Fruit fly (Drosophila melanogaster) whole organism, embryonic: Measurements from ENCODE around the gene CecB.
A peak's percentile ranks its signal among the peaks of the same experiment; 100 is the strongest.

Experiments used
- Adf1 ChIP-seq: fragments of 200-800 bp; sonication (Bioruptor generic); IDR thresholded peaks from 2 replicates; pipeline ENCODE4 v1.3.6; 2022; ENCODE audit warnings: missing biosample characterization, missing genetic modification characterization
- Awh ChIP-seq: fragments of 200-800 bp; sonication (Bioruptor generic); IDR thresholded peaks from 2 replicates; pipeline ENCODE4, ENCODE4 v1.3.6; 2022; ENCODE audit warnings: missing biosample characterization, missing genetic modification characterization
- Bgb ChIP-seq: fragments of 200-800 bp; sonication (Bioruptor generic); IDR thresholded peaks from 2 replicates; pipeline ENCODE4 v1.3.6; 2022; ENCODE audit warnings: missing biosample characterization, missing genetic modification characterization; ENCODE audit not compliant: partially characterized antibody
- BtbVII ChIP-seq: fragments of 200-800 bp; sonication (Bioruptor generic); optimal IDR thresholded peaks from 3 replicates; lab custom pipeline; 2017; ENCODE audit warnings: missing biosample characterization, mild to moderate bottlenecking, missing genetic modification characterization
- CG10543 ChIP-seq: fragments of 200-800 bp; sonication (Bioruptor generic); optimal IDR thresholded peaks from 3 replicates; lab custom pipeline; 2017; ENCODE audit warnings: missing biosample characterization, mild to moderate bottlenecking, missing genetic modification characterization, moderate library complexity
- CG12744 ChIP-seq: fragments of 200-800 bp; sonication (Bioruptor generic); optimal IDR thresholded peaks from 2 replicates; lab custom pipeline; 2016; ENCODE audit warnings: missing biosample characterization, missing genetic modification characterization
- CG12769 ChIP-seq: fragments of 200-800 bp; sonication (Bioruptor generic); optimal IDR thresholded peaks from 2 replicates; lab custom pipeline; 2019; ENCODE audit warnings: missing biosample characterization, mild to moderate bottlenecking, missing genetic modification characterization, moderate library complexity
- CG13123 ChIP-seq: fragments of 200-800 bp; sonication (Bioruptor generic); optimal IDR thresholded peaks from 2 replicates; lab custom pipeline; 2016; ENCODE audit warnings: missing biosample characterization, missing genetic modification characterization
- CG13287 ChIP-seq: fragments of 200-800 bp; sonication (Bioruptor generic); IDR thresholded peaks from 2 replicates; pipeline ENCODE4 v1.3.6; 2022; ENCODE audit warnings: missing biosample characterization, missing genetic modification characterization; ENCODE audit not compliant: partially characterized antibody
- CG13296 ChIP-seq: fragments of 200-800 bp; sonication (Bioruptor generic); optimal IDR thresholded peaks from 3 replicates; lab custom pipeline; 2018; ENCODE audit warnings: missing biosample characterization, mild to moderate bottlenecking, missing genetic modification characterization
- CG14965 ChIP-seq: fragments of 200-800 bp; sonication (Bioruptor generic); optimal IDR thresholded peaks from 2 replicates; lab custom pipeline; 2016; ENCODE audit warnings: missing biosample characterization, missing genetic modification characterization, borderline replicate concordance
- CG17328 ChIP-seq: fragments of 200-800 bp; sonication (Bioruptor generic); IDR thresholded peaks from 2 replicates; pipeline ENCODE4 v1.3.6; 2022; ENCODE audit warnings: missing biosample characterization, missing genetic modification characterization
- CG18262 ChIP-seq: fragments of 200-800 bp; optimal IDR thresholded peaks from 3 replicates; lab custom pipeline; 2019; ENCODE audit warnings: missing biosample characterization, mild to moderate bottlenecking, missing genetic modification characterization, moderate library complexity
- CG31388 ChIP-seq: fragments of 200-800 bp; sonication (Bioruptor generic); optimal IDR thresholded peaks from 2 replicates; lab custom pipeline; 2016; ENCODE audit warnings: missing biosample characterization, missing genetic modification characterization
- CG31441 ChIP-seq: fragments of 200-800 bp; sonication (Bioruptor generic); IDR thresholded peaks from 2 replicates; pipeline ENCODE4 v1.3.6; 2022; ENCODE audit warnings: missing biosample characterization, missing genetic modification characterization
- CG32772 ChIP-seq: fragments of 200-800 bp; sonication (Bioruptor generic); IDR thresholded peaks from 2 replicates; pipeline ENCODE4 v1.3.6; 2022; ENCODE audit warnings: missing biosample characterization, missing genetic modification characterization
- CG6175 ChIP-seq: fragments of 200-800 bp; sonication (Bioruptor generic); IDR thresholded peaks from 3 replicates; pipeline ENCODE4 v1.3.6; 2022; ENCODE audit warnings: missing biosample characterization, missing genetic modification characterization
- CG6765 ChIP-seq: fragments of 200-800 bp; sonication (Bioruptor generic); optimal IDR thresholded peaks from 3 replicates; lab custom pipeline; 2017; ENCODE audit warnings: missing biosample characterization, mild to moderate bottlenecking, missing genetic modification characterization
- CG7745 ChIP-seq: fragments of 200-800 bp; sonication (Bioruptor generic); optimal IDR thresholded peaks from 2 replicates; lab custom pipeline; 2018; ENCODE audit warnings: missing biosample characterization, mild to moderate bottlenecking, missing genetic modification characterization, moderate library complexity
- CG8281 ChIP-seq: fragments of 200-800 bp; sonication (Bioruptor generic); optimal IDR thresholded peaks from 2 replicates; lab custom pipeline; 2018; ENCODE audit warnings: missing biosample characterization, mild to moderate bottlenecking, missing genetic modification characterization, moderate library complexity
- CG8359 ChIP-seq: fragments of 200-800 bp; sonication (Bioruptor generic); optimal IDR thresholded peaks from 2 replicates; lab custom pipeline; 2017; ENCODE audit warnings: missing biosample characterization, mild to moderate bottlenecking, missing genetic modification characterization, borderline replicate concordance
- CG9932 ChIP-seq: fragments of 200-800 bp; sonication (Bioruptor generic); IDR thresholded peaks from 2 replicates; pipeline ENCODE4 v1.3.6; 2022; ENCODE audit warnings: missing biosample characterization, missing genetic modification characterization
- Dip2 ChIP-seq: fragments of 200-800 bp; sonication (Bioruptor generic); IDR thresholded peaks from 2 replicates; pipeline ENCODE4 v1.3.6; 2022; ENCODE audit warnings: missing biosample characterization, missing genetic modification characterization
- E2f2 ChIP-seq: fragments of 200-800 bp; sonication (Bioruptor generic); IDR thresholded peaks from 2 replicates; pipeline ENCODE4 v1.3.6; 2022; ENCODE audit warnings: missing biosample characterization, missing genetic modification characterization
- Gsc ChIP-seq: fragments of 200-800 bp; sonication (Bioruptor generic); IDR thresholded peaks from 2 replicates; pipeline ENCODE4 v1.3.6; 2022; ENCODE audit warnings: missing biosample characterization, missing genetic modification characterization
- Gug ChIP-seq: fragments of 200-800 bp; sonication (Bioruptor generic); IDR thresholded peaks from 4 replicates; pipeline ENCODE4 v1.3.6; 2022; ENCODE audit warnings: missing biosample characterization, missing genetic modification characterization
- HLH4C ChIP-seq: fragments of 200-800 bp; sonication (Bioruptor generic); IDR thresholded peaks from 3 replicates; pipeline ENCODE4 v1.3.6; 2022; ENCODE audit warnings: missing biosample characterization, missing genetic modification characterization; ENCODE audit not compliant: partially characterized antibody
- Hr78 ChIP-seq, 2 experiments: fragments of 200-800 bp in 1 of 2; fragments of >200 bp in 1 of 2; sonication (Bioruptor generic) in 1 of 2; optimal IDR thresholded peaks; 2 replicates each; lab custom pipeline; 2017 to 2019; ENCODE audit warnings: missing biosample characterization in 2 of 2, missing genetic modification characterization in 2 of 2, mild to moderate bottlenecking in 1 of 2, moderate library complexity in 1 of 2
- Pdp1 ChIP-seq, 2 experiments: fragments of 200-800 bp; sonication (Bioruptor generic); optimal IDR thresholded peaks; 3 replicates each; lab custom pipeline; 2016; ENCODE audit warnings: missing biosample characterization in 2 of 2, missing genetic modification characterization in 2 of 2, mild to moderate bottlenecking in 1 of 2, moderate library complexity in 1 of 2
- Side ChIP-seq: fragments of 200-800 bp; sonication (Bioruptor generic); optimal IDR thresholded peaks from 2 replicates; lab custom pipeline; 2016; ENCODE audit warnings: missing biosample characterization, missing genetic modification characterization
- Sry-β ChIP-seq: fragments of 200-800 bp; sonication (Bioruptor generic); optimal IDR thresholded peaks from 2 replicates; lab custom pipeline; 2018; ENCODE audit warnings: missing biosample characterization, mild to moderate bottlenecking, missing genetic modification characterization, moderate library complexity
- bigmax ChIP-seq: fragments of 200-800 bp; sonication (Bioruptor generic); optimal IDR thresholded peaks from 2 replicates; lab custom pipeline; 2018; ENCODE audit warnings: missing biosample characterization, mild to moderate bottlenecking, missing genetic modification characterization
- chn ChIP-seq: fragments of 200-800 bp; sonication (Bioruptor generic); optimal IDR thresholded peaks from 2 replicates; lab custom pipeline; 2016; ENCODE audit warnings: missing biosample characterization, missing genetic modification characterization
- crol ChIP-seq: fragments of 200-800 bp; sonication (Bioruptor generic); IDR thresholded peaks from 2 replicates; pipeline ENCODE4 v1.3.6; 2022; ENCODE audit warnings: missing biosample characterization, missing genetic modification characterization
- dmrt99B ChIP-seq: fragments of 200-800 bp; sonication (Bioruptor generic); optimal IDR thresholded peaks from 2 replicates; lab custom pipeline; 2018; ENCODE audit warnings: missing biosample characterization, mild to moderate bottlenecking, missing genetic modification characterization, moderate library complexity
- eyg ChIP-seq: fragments of 200-800 bp; sonication (Bioruptor generic); optimal IDR thresholded peaks from 3 replicates; lab custom pipeline; 2016; ENCODE audit warnings: missing biosample characterization, missing genetic modification characterization
- grn ChIP-seq: fragments of 200-800 bp; sonication (Bioruptor generic); optimal IDR thresholded peaks from 3 replicates; lab custom pipeline; 2017; ENCODE audit warnings: missing biosample characterization, missing genetic modification characterization
- hb ChIP-seq: fragments of 200-800 bp; sonication (Bioruptor generic); IDR thresholded peaks from 3 replicates; pipeline ENCODE4 v1.3.6; 2022; ENCODE audit warnings: missing biosample characterization, missing genetic modification characterization; ENCODE audit not compliant: partially characterized antibody
- hbn ChIP-seq: fragments of 200-800 bp; sonication (Bioruptor generic); IDR thresholded peaks from 2 replicates; pipeline ENCODE4 v1.3.6; 2022; ENCODE audit warnings: missing biosample characterization, missing genetic modification characterization; ENCODE audit not compliant: partially characterized antibody
- jigr1 ChIP-seq: fragments of 200-800 bp; sonication (Bioruptor generic); IDR thresholded peaks from 3 replicates; pipeline ENCODE4 v1.3.6; 2022; ENCODE audit warnings: missing biosample characterization, missing genetic modification characterization
- jing ChIP-seq: fragments of 200-800 bp; sonication (Bioruptor generic); optimal IDR thresholded peaks from 2 replicates; lab custom pipeline; 2018; ENCODE audit warnings: missing biosample characterization, mild to moderate bottlenecking, missing genetic modification characterization
- kni ChIP-seq: fragments of 200-800 bp; sonication (Bioruptor generic); optimal IDR thresholded peaks from 3 replicates; lab custom pipeline; 2017; ENCODE audit warnings: mild to moderate bottlenecking, missing biosample characterization, missing genetic modification reagents, missing genetic modification characterization
- lab ChIP-seq: fragments of 200-800 bp; sonication (Bioruptor generic); optimal IDR thresholded peaks from 3 replicates; lab custom pipeline; 2017; ENCODE audit warnings: missing biosample characterization, missing genetic modification characterization, mild to moderate bottlenecking, moderate library complexity, missing genetic modification reagents
- oc ChIP-seq: fragments of 200-800 bp; sonication (Bioruptor generic); optimal IDR thresholded peaks from 2 replicates; lab custom pipeline; 2018; ENCODE audit warnings: missing biosample characterization, mild to moderate bottlenecking, missing genetic modification characterization, moderate library complexity
- prd ChIP-seq, 3 experiments: fragments of >200 bp in 2 of 3; fragments of 200-800 bp in 1 of 3; sonication (Bioruptor generic) in 1 of 3; optimal IDR thresholded peaks in 2 of 3; IDR thresholded peaks in 1 of 3; 2 replicates in 2 of 3; 3 replicates in 1 of 3; pipeline versions ENCODE4 v1.3.6 to Lab custom; 2017 to 2022; ENCODE audit warnings: missing biosample characterization in 1 of 3, missing genetic modification characterization in 1 of 3
- pros ChIP-seq: fragments of 200-800 bp; sonication (Bioruptor generic); optimal IDR thresholded peaks from 3 replicates; lab custom pipeline; 2019; ENCODE audit warnings: missing biosample characterization, mild to moderate bottlenecking, missing genetic modification characterization, moderate library complexity
- ro ChIP-seq: fragments of 200-800 bp; sonication (Bioruptor generic); IDR thresholded peaks from 2 replicates; pipeline ENCODE4 v1.3.6; 2022; ENCODE audit warnings: missing biosample characterization, missing genetic modification characterization
- row ChIP-seq: fragments of 200-800 bp; sonication (Bioruptor generic); IDR thresholded peaks from 3 replicates; pipeline ENCODE4 v1.3.6; 2022; ENCODE audit warnings: missing biosample characterization, missing genetic modification characterization
- zen2 ChIP-seq: fragments of 200-800 bp; sonication (Bioruptor generic); IDR thresholded peaks from 3 replicates; pipeline ENCODE4 v1.3.6; 2022; ENCODE audit warnings: missing biosample characterization, missing genetic modification characterization; ENCODE audit not compliant: partially characterized antibody

Gene CecB

DNA sequence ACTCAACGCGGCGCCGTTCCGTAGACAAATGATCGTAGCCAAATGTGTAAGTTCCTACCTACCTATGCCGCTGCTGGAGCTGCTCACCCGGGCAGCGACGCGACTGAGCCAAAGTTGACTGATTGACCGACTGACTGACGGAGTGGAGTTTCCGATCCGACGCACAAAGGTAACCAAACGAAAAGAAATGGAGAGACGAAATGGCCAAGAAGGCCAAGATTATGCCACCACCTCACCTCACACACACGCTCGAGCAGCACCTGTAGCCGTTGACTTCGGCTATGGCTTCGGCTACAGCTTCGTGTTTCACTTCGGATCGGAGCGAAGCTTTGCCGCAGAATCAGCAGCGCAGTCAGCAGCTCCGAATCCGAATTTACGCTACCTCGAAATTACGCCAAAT is 22.6 kb downstream of the CecB start, which contains the start of gene CG9747:
TSS of gene CG9747 (minus strand) at position 206 of the 400 bp plus-strand sequence.
- no peak for TF ChIP-seq CG14965 (GFP tag; lab: Kevin White, UChicago)
- peak in 1 of 2 experiments; percentile 48 for TF ChIP-seq Pdp1 (GFP tag; optimal IDR thresholded peaks at IDR 0.05; lab: Kevin White, UChicago)
- TF ChIP-seq row (GFP tag; lab: Robert Waterston, UW) = no peak
- TF ChIP-seq dmrt99B = no peak
- no peak for TF ChIP-seq HLH4C (GFP tag; lab: Robert Waterston, UW)
- no peak for TF ChIP-seq eyg (GFP tag; lab: Kevin White, UChicago)
- TF ChIP-seq CG32772 (GFP tag; lab: Robert Waterston, UW) = no peak
- peak; percentile 11 for TF ChIP-seq CG13296
- TF ChIP-seq pros = peak; percentile 92
- no peak for TF ChIP-seq chn
- TF ChIP-seq jing (GFP tag; lab: Kevin White, UChicago) = no peak
- TF ChIP-seq CG8359 (GFP tag; lab: Kevin White, UChicago) = no peak
- no peak for TF ChIP-seq Bgb (GFP tag; lab: Robert Waterston, UW)
- TF ChIP-seq CG9932 (GFP tag; lab: Robert Waterston, UW) = peak; percentile 4; the same call in 1 of the 2 replicates
- no peak for TF ChIP-seq CG13123
- no peak for TF ChIP-seq E2f2 (GFP tag; lab: Robert Waterston, UW)
- peak; percentile 66 for TF ChIP-seq CG10543
- TF ChIP-seq Sry-β (GFP tag; lab: Kevin White, UChicago) = no peak
- 0 out of 2 replicates have a peak, but pooled peaks have one; percentile 9 for TF ChIP-seq crol (GFP tag; lab: Robert Waterston, UW)
- TF ChIP-seq Awh (GFP tag; lab: Robert Waterston, UW) = no peak
- TF ChIP-seq CG31441 (GFP tag; lab: Robert Waterston, UW) = no peak
- no peak for TF ChIP-seq CG17328 (GFP tag; lab: Robert Waterston, UW)
- peak; percentile 14; the same call in 1 of the 2 replicates for TF ChIP-seq CG13287 (GFP tag; lab: Robert Waterston, UW)
- peak; percentile 98 for TF ChIP-seq CG8281
- TF ChIP-seq Side (GFP tag; lab: Kevin White, UChicago) = no peak
- no peak for TF ChIP-seq bigmax (GFP tag; lab: Kevin White, UChicago)
- TF ChIP-seq Dip2 (GFP tag; lab: Robert Waterston, UW) = no peak
- peak; percentile 94 for TF ChIP-seq CG6175 (GFP tag; lab: Robert Waterston, UW)
- peak; percentile 10 for TF ChIP-seq CG6765 (GFP tag; lab: Kevin White, UChicago)
- TF ChIP-seq CG12769 = peak; percentile 82
- TF ChIP-seq Adf1 (GFP tag; lab: Robert Waterston, UW) = peak; percentile 79
- TF ChIP-seq hb (GFP tag; lab: Robert Waterston, UW) = no peak
- TF ChIP-seq zen2 (GFP tag; lab: Robert Waterston, UW) = 0 out of 3 replicates have a peak, but pooled peaks have one; percentile 25
- TF ChIP-seq oc (tag; lab: Kevin White, UChicago) = peak; percentile 28
- TF ChIP-seq prd (optimal IDR thresholded peaks at IDR 0.05; lab: Kevin White, UChicago) = no peak
- no peak for TF ChIP-seq prd (GFP tag; IDR thresholded peaks at IDR 0.05; lab: Robert Waterston, UW)
- peak; percentile 15 for TF ChIP-seq lab
- no peak for TF ChIP-seq CG12744
- no peak for TF ChIP-seq BtbVII (GFP tag; lab: Kevin White, UChicago)
- no peak for TF ChIP-seq CG7745 (tag; lab: Kevin White, UChicago)
- no peak for TF ChIP-seq hbn (GFP tag; lab: Robert Waterston, UW)
- no peak for TF ChIP-seq grn (GFP tag; lab: Kevin White, UChicago)
- TF ChIP-seq CG18262 (tag; lab: Kevin White, UChicago) = no peak
- TF ChIP-seq Gug (GFP tag; lab: Robert Waterston, UW) = no peak
- peak; percentile 45 for TF ChIP-seq kni (GFP tag; lab: Kevin White, UChicago)
- peak in 1 of 2 experiments; percentile 41 for TF ChIP-seq Hr78 (GFP tag; optimal IDR thresholded peaks at IDR 0.05; lab: Kevin White, UChicago)
- TF ChIP-seq jigr1 (GFP tag; lab: Robert Waterston, UW) = no peak
- no peak for TF ChIP-seq CG31388 (GFP tag; lab: Kevin White, UChicago)
- TF ChIP-seq Gsc (GFP tag; lab: Robert Waterston, UW) = no peak
- TF ChIP-seq ro (GFP tag; lab: Robert Waterston, UW) = no peak
